Worm (Caenorhabditis elegans): ENCODE results near the gene Y75B8A.10.

Y75B8A.10 gene

DNA sequence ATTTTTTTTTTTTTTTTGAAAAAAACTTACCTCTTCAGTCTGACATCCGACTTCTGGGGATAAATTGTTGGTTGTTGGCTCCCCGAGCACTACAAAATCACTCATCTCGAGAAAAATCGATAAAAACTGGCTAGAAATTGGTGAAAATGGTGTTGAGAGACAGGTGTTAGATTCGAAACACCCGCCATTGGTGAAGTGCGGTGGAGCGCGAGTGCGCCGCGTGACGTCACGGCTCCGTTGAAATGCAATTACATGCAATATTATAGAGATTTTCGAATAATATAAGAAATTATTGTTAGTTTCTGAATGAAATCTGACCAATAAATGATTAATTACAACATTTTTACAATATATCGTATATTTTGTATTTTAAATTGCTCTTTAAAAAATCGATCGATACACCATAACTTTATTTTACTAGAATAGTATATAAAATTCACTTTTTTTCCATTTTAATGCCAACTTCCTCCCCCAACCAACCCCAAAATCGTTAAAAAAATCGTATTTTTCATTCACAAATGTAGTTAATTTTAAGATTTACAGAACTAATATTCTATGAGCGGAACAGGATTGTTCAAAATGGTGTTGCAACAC, 43.4 kb upstream of the Y75B8A.10 start, which contains the start of the genes Y75B8A.18 and Y75B8A.19 (continued):
- TF ChIP-seq attf-6 (GFP tag; IDR thresholded peaks at IDR 0.05) (no peak), B0261.1 (tag; optimal IDR thresholded peaks at IDR 0.05) (no peak), rcor-1 (GFP tag; IDR thresholded peaks at IDR 0.05) (no peak), F37B4.10 (GFP tag; IDR thresholded peaks at IDR 0.05) (no peak), ceh-100 (GFP tag; IDR thresholded peaks at IDR 0.05) (no peak), F10E7.11 (tag; optimal IDR thresholded peaks at IDR 0.05) (no peak), lin-40 (tag; optimal IDR thresholded peaks at IDR 0.05) (no peak), madf-10 (tag; optimal IDR thresholded peaks at IDR 0.05) (no peak), lin-54 (GFP tag; optimal IDR thresholded peaks at IDR 0.05) (peak; percentile 77), ceh-40 (GFP tag; IDR thresholded peaks at IDR 0.05) (no peak), akir-1 (GFP tag; optimal IDR thresholded peaks at IDR 0.05) (no peak), hlh-26 (GFP tag; conservative IDR thresholded peaks at IDR 0.05) (no peak), B0035.1 (tag; optimal IDR thresholded peaks at IDR 0.05) (no peak), ekl-4 (GFP tag; IDR thresholded peaks at IDR 0.05) (no peak), xnd-1 (tag; optimal IDR thresholded peaks at IDR 0.05) (no peak)

DNA sequence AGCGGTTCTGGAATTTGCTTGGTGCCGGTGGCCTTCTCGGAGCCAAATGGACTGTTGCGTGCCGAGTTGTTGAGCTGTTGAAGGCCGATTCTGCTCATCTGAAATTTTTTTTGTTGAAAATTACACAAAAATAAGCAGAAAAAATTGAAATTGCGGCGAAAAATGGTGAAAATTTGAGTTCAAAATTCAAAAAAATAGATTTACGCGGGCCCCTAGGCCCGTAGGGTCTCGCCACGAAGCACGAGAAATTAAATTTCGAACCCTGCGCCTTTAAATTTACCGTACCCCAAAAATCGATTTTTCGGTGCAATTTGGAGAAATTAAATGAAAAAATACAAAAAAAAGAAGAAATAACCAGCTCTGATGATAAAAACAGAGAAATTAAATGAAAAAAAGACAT, 42.4 kb upstream of the Y75B8A.10 start, which contains the start of gene gmn-1:
Gene gmn-1, minus strand, starts transcription at position 98 of the 400 bp plus-strand sequence.
- TF ChIP-seq die-1 (tag; optimal IDR thresholded peaks at IDR 0.05) (no peak), F23B12.7 (tag; optimal IDR thresholded peaks at IDR 0.05; ENCODE audit: insufficient read depth) (no peak), lin-54 (GFP tag; optimal IDR thresholded peaks at IDR 0.05) (peak; percentile 85), ceh-40 (GFP tag; IDR thresholded peaks at IDR 0.05) (no peak), chd-7 (tag; optimal IDR thresholded peaks at IDR 0.05) (peak; percentile 3), Y56A3A.18 (GFP tag; IDR thresholded peaks at IDR 0.05) (no peak), bed-2 (GFP tag; IDR thresholded peaks at IDR 0.05) (no peak), ztf-3 (GFP tag; optimal IDR thresholded peaks at IDR 0.05) (no peak), sptf-2 (GFP tag; optimal IDR thresholded peaks at IDR 0.05) (no peak), F33H1.4 (GFP tag; IDR thresholded peaks at IDR 0.05) (peak; percentile 93), egl-18 (GFP tag; IDR thresholded peaks at IDR 0.05) (no peak), F49E8.2 (tag; optimal IDR thresholded peaks at IDR 0.05; ENCODE audit: insufficient read depth) (no peak), B0035.1 (tag; optimal IDR thresholded peaks at IDR 0.05) (no peak), ets-4 (GFP tag; optimal IDR thresholded peaks at IDR 0.05) (no peak), mcd-1 (GFP tag; IDR thresholded peaks at IDR 0.05) (peak; percentile 76), rcor-1 (GFP tag; IDR thresholded peaks at IDR 0.05) (peak; percentile 67), ccch-3 (GFP tag; optimal IDR thresholded peaks at IDR 0.05) (no peak), F37B4.10 (GFP tag; IDR thresholded peaks at IDR 0.05) (no peak), ztf-25 (GFP tag; IDR thresholded peaks at IDR 0.05) (no peak), dox-1 (GFP tag; IDR thresholded peaks at IDR 0.05) (peak; percentile 73), tbx-9 (tag; optimal IDR thresholded peaks at IDR 0.05; ENCODE audit: borderline replicate concordance) (no peak), snpc-1.3 (tag; optimal IDR thresholded peaks at IDR 0.05; ENCODE audit: insufficient read depth) (peak; percentile 42), madf-8 (GFP tag; conservative IDR thresholded peaks at IDR 0.05) (peak; percentile 85), dpl-1 (GFP tag; optimal IDR thresholded peaks at IDR 0.05) (peak; percentile 72), xnd-1 (tag; optimal IDR thresholded peaks at IDR 0.05) (peak; percentile 90), madf-10 (tag; optimal IDR thresholded peaks at IDR 0.05) (no peak), pha-4 (tag; optimal IDR thresholded peaks at IDR 0.05) (no peak), C17E4.6 (GFP tag; IDR thresholded peaks at IDR 0.05) (no peak), T07F8.4 (tag; optimal IDR thresholded peaks at IDR 0.05) (no peak), mxl-1 (tag; optimal IDR thresholded peaks at IDR 0.05) (no peak), aptf-2 (GFP tag; conservative IDR thresholded peaks at IDR 0.05) (no peak), Y53F4B.3 (GFP tag; IDR thresholded peaks at IDR 0.05) (no peak), lin-35 (GFP tag; optimal IDR thresholded peaks at IDR 0.05) (peak in 1 of 3 experiments; percentile 26), efl-1 (GFP tag; optimal IDR thresholded peaks at IDR 0.05) (peak; percentile 91), athp-1 (tag; optimal IDR thresholded peaks at IDR 0.05) (peak; percentile 53), nhr-179 (tag; optimal IDR thresholded peaks at IDR 0.05) (no peak), Y95B8A.8 (GFP tag; IDR thresholded peaks at IDR 0.05) (peak; percentile 57; the same call in 1 of the 2 replicates), rpc-1 (optimal IDR thresholded peaks at IDR 0.05) (no peak), rpc-1 (tag; optimal IDR thresholded peaks at IDR 0.05) (no peak)
